Fruit fly (Drosophila melanogaster): ENCODE measurements around the gene mthl10.

Gene mthl10

DNA sequence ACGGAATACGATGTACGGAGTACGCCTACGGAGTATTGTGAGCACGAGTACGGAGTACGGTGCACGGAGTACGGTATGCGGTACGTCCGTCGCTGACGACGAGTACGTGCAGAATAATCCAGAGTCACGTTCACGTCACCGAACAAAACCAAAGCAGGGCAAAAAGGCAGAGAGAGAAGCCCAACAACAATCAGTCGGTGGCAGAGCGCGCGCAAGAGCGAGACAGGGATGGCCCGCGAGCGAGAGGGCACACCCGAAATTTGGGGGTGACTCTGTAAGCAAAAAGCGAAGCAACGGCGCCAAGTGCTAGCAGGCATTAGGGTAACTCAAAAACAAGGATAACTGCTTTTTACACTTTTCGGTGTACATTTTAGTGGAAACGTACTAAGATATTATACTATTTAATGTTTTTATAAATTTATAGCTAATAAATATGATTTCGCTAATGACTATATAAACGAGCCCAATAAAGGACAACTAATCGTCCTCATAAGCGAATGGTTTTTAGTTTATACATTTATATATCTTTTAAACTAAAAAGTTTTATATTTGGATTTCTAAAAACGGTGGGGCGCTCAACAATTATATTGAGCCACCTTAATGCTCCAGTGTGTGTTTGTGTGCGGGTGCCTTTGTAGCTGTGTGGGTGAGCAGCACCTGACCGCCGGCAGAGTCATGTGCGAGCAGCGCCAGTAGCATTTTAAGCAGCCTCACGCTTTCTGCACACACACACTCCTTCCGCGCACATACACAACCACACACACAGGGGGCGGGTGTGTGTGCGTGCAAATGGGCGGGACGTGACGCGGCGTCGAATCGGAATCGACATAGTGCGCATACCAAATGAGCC is 34.7 kb upstream of the mthl10 start (continued):
- TF ChIP-seq Trl (optimal IDR thresholded peaks at IDR 0.05), result peak in 1 of 2 experiments; percentile 46
- no peak for TF ChIP-seq Trl (GFP tag; optimal IDR thresholded peaks at IDR 0.05)
- no peak for TF ChIP-seq da (GFP tag; optimal IDR thresholded peaks at IDR 0.05)
- TF ChIP-seq CG2129 (GFP tag; IDR thresholded peaks at IDR 0.05; ENCODE audit: partially characterized antibody), result 0 out of 2 replicates have a peak, but pooled peaks have one; percentile 19
- peak; percentile 54 for TF ChIP-seq CG9215 (GFP tag; IDR thresholded peaks at IDR 0.05)
- TF ChIP-seq CG9437 (GFP tag; optimal IDR thresholded peaks at IDR 0.05), result peak; percentile 79
- TF ChIP-seq CG18764 (GFP tag; optimal IDR thresholded peaks at IDR 0.05), result peak; percentile 75
- TF ChIP-seq CG7839 (tag; optimal IDR thresholded peaks at IDR 0.05), result peak; percentile 94
- no peak for TF ChIP-seq jing (GFP tag; optimal IDR thresholded peaks at IDR 0.05)
- peak; percentile 27; the same call in 1 of the 2 replicates for TF ChIP-seq cas (GFP tag; IDR thresholded peaks at IDR 0.05)
- peak; percentile 46 for TF ChIP-seq Hsf (GFP tag; optimal IDR thresholded peaks at IDR 0.05)
- TF ChIP-seq tio (GFP tag; optimal IDR thresholded peaks at IDR 0.05), result peak; percentile 83
- TF ChIP-seq CG11695 (GFP tag; IDR thresholded peaks at IDR 0.05), result peak; percentile 92
- TF ChIP-seq CG3163 (GFP tag; optimal IDR thresholded peaks at IDR 0.05), result no peak
- TF ChIP-seq CG7271 (tag; optimal IDR thresholded peaks at IDR 0.05), result peak; percentile 40
- peak; percentile 99 for TF ChIP-seq CG1233 (GFP tag; optimal IDR thresholded peaks at IDR 0.05)
- TF ChIP-seq CG30431 (GFP tag; optimal IDR thresholded peaks at IDR 0.05), result peak; percentile 79
- no peak for TF ChIP-seq TFAM (GFP tag; optimal IDR thresholded peaks at IDR 0.05)
- TF ChIP-seq Hey (tag; optimal IDR thresholded peaks at IDR 0.05), result no peak
- TF ChIP-seq CG15479 (GFP tag; optimal IDR thresholded peaks at IDR 0.05), result no peak
- peak; percentile 62 for TF ChIP-seq E2f2 (GFP tag; IDR thresholded peaks at IDR 0.05)
- TF ChIP-seq CG16815 (GFP tag; optimal IDR thresholded peaks at IDR 0.05), result peak; percentile 88
- peak; percentile 79 for TF ChIP-seq CG18476 (GFP tag; optimal IDR thresholded peaks at IDR 0.05)
- TF ChIP-seq Meics (GFP tag; optimal IDR thresholded peaks at IDR 0.05), result peak; percentile 95
- no peak for TF ChIP-seq HmgD (GFP tag; optimal IDR thresholded peaks at IDR 0.05)
- peak; percentile 87 for TF ChIP-seq Blimp-1 (GFP tag; optimal IDR thresholded peaks at IDR 0.05)
- no peak for TF ChIP-seq CG43689 (GFP tag; IDR thresholded peaks at IDR 0.05)
- TF ChIP-seq ssp (GFP tag; IDR thresholded peaks at IDR 0.05), result peak; percentile 59
- no peak for TF ChIP-seq CG16813 (GFP tag; IDR thresholded peaks at IDR 0.05; ENCODE audit: partially characterized antibody)
- TF ChIP-seq NFAT (GFP tag; IDR thresholded peaks at IDR 0.05), result no peak
- TF ChIP-seq CG13624 (GFP tag; optimal IDR thresholded peaks at IDR 0.05), result no peak
- TF ChIP-seq wor (GFP tag; IDR thresholded peaks at IDR 0.05), result peak; percentile 63; the same call in 1 of the 2 replicates
- peak; percentile 48; the same call in 2 of the 3 replicates for TF ChIP-seq B-H1 (GFP tag; IDR thresholded peaks at IDR 0.05)
- TF ChIP-seq nmo (GFP tag; optimal IDR thresholded peaks at IDR 0.05), result peak; percentile 89
- TF ChIP-seq Antp (GFP tag; optimal IDR thresholded peaks at IDR 0.05), result no peak
- no peak for TF ChIP-seq mirr (GFP tag; optimal IDR thresholded peaks at IDR 0.05)
- TF ChIP-seq jigr1 (GFP tag; IDR thresholded peaks at IDR 0.05), result no peak
- no peak for TF ChIP-seq Lpt (GFP tag; optimal IDR thresholded peaks at IDR 0.05)
- no peak for TF ChIP-seq chn (GFP tag; optimal IDR thresholded peaks at IDR 0.05)
- peak; percentile 94 for TF ChIP-seq Hand (GFP tag; optimal IDR thresholded peaks at IDR 0.05)
- peak; percentile 42; the same call in 1 of the 3 replicates for TF ChIP-seq zen2 (GFP tag; IDR thresholded peaks at IDR 0.05; ENCODE audit: partially characterized antibody)
- peak; percentile 89 for TF ChIP-seq CG1529 (GFP tag; optimal IDR thresholded peaks at IDR 0.05)
- TF ChIP-seq Dfd (GFP tag; optimal IDR thresholded peaks at IDR 0.05), result no peak
- no peak for TF ChIP-seq abd-A (tag; optimal IDR thresholded peaks at IDR 0.05)
- no peak for TF ChIP-seq Doc2 (GFP tag; IDR thresholded peaks at IDR 0.05)
- peak; percentile 90 for TF ChIP-seq scrt (GFP tag; optimal IDR thresholded peaks at IDR 0.05)
- peak; percentile 91 for TF ChIP-seq CG4328 (GFP tag; optimal IDR thresholded peaks at IDR 0.05)
- TF ChIP-seq schlank (tag; optimal IDR thresholded peaks at IDR 0.05), result peak; percentile 65
- no peak for TF ChIP-seq Nf-YB (GFP tag; optimal IDR thresholded peaks at IDR 0.05)
